Fruit fly (Drosophila melanogaster) whole organism, pupa: Measurements from ENCODE around the gene CG14212.

Experiments used
- CG10348 ChIP-seq: fragments of 200-800 bp; sonication (Bioruptor generic); IDR thresholded peaks from 2 replicates; pipeline ENCODE4 v1.3.6; 2022; ENCODE audit warnings: missing biosample characterization, missing genetic modification characterization
- CG12605 ChIP-seq: fragments of 200-800 bp; sonication (Bioruptor generic); IDR thresholded peaks from 2 replicates; pipeline ENCODE4 v1.3.6; 2022; ENCODE audit warnings: missing biosample characterization, missing genetic modification characterization
- CG13204 ChIP-seq: fragments of 200-800 bp; sonication (Bioruptor generic); optimal IDR thresholded peaks from 2 replicates; lab custom pipeline; 2018; ENCODE audit warnings: missing biosample characterization, mild to moderate bottlenecking, missing genetic modification characterization, moderate library complexity
- CG15710 ChIP-seq: fragments of 200-800 bp; sonication (Bioruptor generic); optimal IDR thresholded peaks from 2 replicates; lab custom pipeline; 2018; ENCODE audit warnings: missing biosample characterization, mild to moderate bottlenecking, missing genetic modification characterization, moderate library complexity
- CG17806 ChIP-seq: fragments of 200-800 bp; sonication (Bioruptor generic); optimal IDR thresholded peaks from 2 replicates; lab custom pipeline; 2018; ENCODE audit warnings: missing biosample characterization, mild to moderate bottlenecking, missing genetic modification characterization, moderate library complexity
- CG32121 ChIP-seq: fragments of 200-800 bp; sonication (Bioruptor generic); IDR thresholded peaks from 2 replicates; pipeline ENCODE4 v1.3.6; 2022; ENCODE audit warnings: missing biosample characterization, missing genetic modification characterization
- CG34367 ChIP-seq: fragments of 200-800 bp; sonication (Bioruptor generic); optimal IDR thresholded peaks from 2 replicates; lab custom pipeline; 2018; ENCODE audit warnings: missing biosample characterization, mild to moderate bottlenecking, missing genetic modification characterization
- CG4496 ChIP-seq: fragments of 200-800 bp; sonication (Bioruptor generic); IDR thresholded peaks from 3 replicates; pipeline ENCODE4 v1.3.6; 2022; ENCODE audit warnings: missing biosample characterization, missing genetic modification characterization
- CG8159 ChIP-seq: fragments of 200-800 bp; sonication (Bioruptor generic); optimal IDR thresholded peaks from 3 replicates; lab custom pipeline; 2018; ENCODE audit warnings: missing biosample characterization, mild to moderate bottlenecking, missing genetic modification characterization, moderate library complexity
- CG8301 ChIP-seq: fragments of 200-800 bp; sonication (Bioruptor generic); optimal IDR thresholded peaks from 2 replicates; lab custom pipeline; 2018; ENCODE audit warnings: missing biosample characterization, mild to moderate bottlenecking, missing genetic modification characterization
- CG9948 ChIP-seq: fragments of 200-800 bp; sonication (Bioruptor generic); optimal IDR thresholded peaks from 2 replicates; lab custom pipeline; 2018; ENCODE audit warnings: missing biosample characterization, mild to moderate bottlenecking, missing genetic modification characterization, moderate library complexity
- D1 ChIP-seq: fragments of 200-800 bp; sonication (Bioruptor generic); optimal IDR thresholded peaks from 2 replicates; lab custom pipeline; 2018; ENCODE audit warnings: missing biosample characterization, mild to moderate bottlenecking, missing genetic modification characterization, moderate library complexity
- EcR ChIP-seq: fragments of 200-800 bp; sonication (Bioruptor generic); optimal IDR thresholded peaks from 3 replicates; lab custom pipeline; 2019; ENCODE audit warnings: missing biosample characterization, missing genetic modification characterization, mild to moderate bottlenecking, moderate library complexity, missing genetic modification reagents
- Ets98B ChIP-seq: fragments of 200-800 bp; sonication (Bioruptor generic); IDR thresholded peaks from 2 replicates; pipeline ENCODE4 v1.3.6; 2022; ENCODE audit warnings: missing biosample characterization, missing genetic modification characterization
- Pif1A ChIP-seq: fragments of 200-800 bp; sonication (Bioruptor generic); optimal IDR thresholded peaks from 3 replicates; lab custom pipeline; 2016; ENCODE audit warnings: missing biosample characterization, missing genetic modification characterization
- Pif1B ChIP-seq: fragments of 200-800 bp; sonication (Bioruptor generic); optimal IDR thresholded peaks from 3 replicates; lab custom pipeline; 2016; ENCODE audit warnings: missing biosample characterization, missing genetic modification characterization
- Snoo ChIP-seq: fragments of 200-800 bp; sonication (Bioruptor generic); optimal IDR thresholded peaks from 3 replicates; lab custom pipeline; 2017; ENCODE audit warnings: missing biosample characterization, mild to moderate bottlenecking, missing genetic modification characterization, inconsistent platforms
- fd96Ca ChIP-seq: fragments of 200-800 bp; sonication (Bioruptor generic); IDR thresholded peaks from 3 replicates; pipeline ENCODE4 v1.3.6; 2022; ENCODE audit warnings: missing biosample characterization, missing genetic modification characterization
- gl ChIP-seq: fragments of 200-800 bp; sonication (Bioruptor generic); optimal IDR thresholded peaks from 2 replicates; lab custom pipeline; 2018; ENCODE audit warnings: missing biosample characterization, mild to moderate bottlenecking, missing genetic modification characterization
- rn ChIP-seq: fragments of 200-800 bp; sonication (Bioruptor generic); IDR thresholded peaks from 2 replicates; pipeline ENCODE4 v1.3.6; 2022; ENCODE audit warnings: missing biosample characterization, missing genetic modification characterization

The CG14212 gene

dm6 chrX:19622924-19623323 lies 2.6 kb upstream of the CG14212 start, which contains the start of the genes Naa20A and MKP-4:
TSS of gene Naa20A (minus strand) at chrX:19623074.
TSS of gene MKP-4 (plus strand) at chrX:19623114.
- TF ChIP-seq Ets98B (GFP tag; lab: Robert Waterston, UW) (no peak), CG10348 (no peak), CG4496 (GFP tag; lab: Robert Waterston, UW) (no peak), CG32121 (GFP tag; lab: Robert Waterston, UW) (no peak), CG8301 (tag; lab: Kevin White, UChicago) (no peak), EcR (GFP tag; lab: Kevin White, UChicago) (no peak), Pif1B (GFP tag; lab: Kevin White, UChicago) (no peak), gl (tag; lab: Kevin White, UChicago) (no peak), CG13204 (GFP tag; lab: Kevin White, UChicago) (no peak), CG17806 (no peak)

DNA sequence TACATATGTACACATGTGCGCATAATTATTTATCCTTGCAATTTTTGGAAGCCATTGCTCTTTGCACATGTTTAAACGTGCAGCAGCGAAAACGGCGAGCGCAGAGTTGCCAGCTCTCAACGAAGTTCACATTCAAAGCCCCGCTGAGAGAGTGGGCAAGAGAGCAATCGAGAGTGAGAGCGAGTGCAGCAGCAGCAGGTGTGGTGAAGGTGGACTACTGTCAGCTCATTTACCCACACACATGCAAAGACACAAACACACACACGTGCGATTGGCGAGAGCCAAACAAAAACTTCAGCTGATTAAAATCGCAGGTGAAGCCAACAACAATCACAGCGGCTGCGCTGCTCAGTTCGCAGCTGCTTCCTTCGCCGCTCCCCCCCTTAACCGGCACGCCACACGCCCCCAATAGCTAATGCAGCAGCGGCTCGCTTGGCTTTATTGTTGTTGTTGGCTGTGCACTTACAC lies 5.9 kb downstream of the CG14212 start:
- TF ChIP-seq CG8159 (tag; lab: Kevin White, UChicago): no peak
- peak; percentile 67; the same call in 2 of the 3 replicates for TF ChIP-seq CG4496 (GFP tag; lab: Robert Waterston, UW)
- TF ChIP-seq gl (tag; lab: Kevin White, UChicago): no peak
- no peak for TF ChIP-seq rn
- TF ChIP-seq CG12605 (GFP tag; lab: Robert Waterston, UW): peak; percentile 16; the same call in 1 of the 2 replicates
- TF ChIP-seq fd96Ca (GFP tag; lab: Robert Waterston, UW): 0 out of 3 replicates have a peak, but pooled peaks have one; percentile 29
- TF ChIP-seq EcR (GFP tag; lab: Kevin White, UChicago): peak; percentile 79
- TF ChIP-seq Pif1A (GFP tag; lab: Kevin White, UChicago): no peak
- peak; percentile 81 for TF ChIP-seq CG13204 (GFP tag; lab: Kevin White, UChicago)
- no peak for TF ChIP-seq CG8301 (tag; lab: Kevin White, UChicago)
- TF ChIP-seq D1 (tag; lab: Kevin White, UChicago): no peak
- peak; percentile 41; the same call in 1 of the 2 replicates for TF ChIP-seq Ets98B (GFP tag; lab: Robert Waterston, UW)
- no peak for TF ChIP-seq CG15710 (tag; lab: Kevin White, UChicago)
- TF ChIP-seq CG32121 (GFP tag; lab: Robert Waterston, UW): peak; percentile 43; the same call in 1 of the 2 replicates
- TF ChIP-seq Pif1B (GFP tag; lab: Kevin White, UChicago): no peak

dm6 chrX:19637002-19637420 lies 11.5 kb downstream of the CG14212 start:
- TF ChIP-seq CG10348 (no peak), CG9948 (tag; lab: Kevin White, UChicago) (no peak), fd96Ca (GFP tag; lab: Robert Waterston, UW) (peak; percentile 39; the same call in 1 of the 3 replicates), gl (tag; lab: Kevin White, UChicago) (no peak), CG13204 (GFP tag; lab: Kevin White, UChicago) (peak; percentile 66), Pif1B (GFP tag; lab: Kevin White, UChicago) (peak; percentile 3), EcR (GFP tag; lab: Kevin White, UChicago) (peak; percentile 49), Pif1A (GFP tag; lab: Kevin White, UChicago) (no peak), rn (no peak), CG4496 (GFP tag; lab: Robert Waterston, UW) (peak; percentile 67; the same call in 2 of the 3 replicates), Ets98B (GFP tag; lab: Robert Waterston, UW) (peak; percentile 61), CG12605 (GFP tag; lab: Robert Waterston, UW) (no peak), CG8301 (tag; lab: Kevin White, UChicago) (no peak), CG34367 (no peak)

- TF ChIP-seq CG4496 (GFP tag; lab: Robert Waterston, UW): 0 out of 3 replicates have a peak, but pooled peaks have one; percentile 24
- TF ChIP-seq CG15710 (tag; lab: Kevin White, UChicago): no peak
- TF ChIP-seq Pif1B (GFP tag; lab: Kevin White, UChicago): no peak
- no peak for TF ChIP-seq rn
- peak; percentile 15; the same call in 1 of the 2 replicates for TF ChIP-seq CG32121 (GFP tag; lab: Robert Waterston, UW)
Observed at dm6 chrX:19637434-19638327, 12.2 kb downstream of the CG14212 start.

dm6 chrX:19638328-19638940 lies 12.9 kb downstream of the CG14212 start, which contains the start of gene Rcd-1:
TSS of gene Rcd-1 (plus strand) at chrX:19638767.
- TF ChIP-seq CG13204 (GFP tag; lab: Kevin White, UChicago) (no peak), Snoo (tag; lab: Kevin White, UChicago) (no peak), Pif1A (GFP tag; lab: Kevin White, UChicago) (no peak), fd96Ca (GFP tag; lab: Robert Waterston, UW) (no peak), Pif1B (GFP tag; lab: Kevin White, UChicago) (no peak), rn (no peak), CG32121 (GFP tag; lab: Robert Waterston, UW) (no peak), CG8159 (tag; lab: Kevin White, UChicago) (no peak)
